Worm (Caenorhabditis elegans) whole organism, early embryonic: ENCODE measurements around the gene C15C8.4.

Source experiments
- ama-1 ChIP-seq: fragments of 150-350 bp; optimal IDR thresholded peaks from 2 replicates; lab custom pipeline; 2014
- ceh-13 ChIP-seq: fragments of 200-800 bp; sonication (Bioruptor generic); optimal IDR thresholded peaks from 2 replicates; lab custom pipeline; 2018; ENCODE audit warnings: mild to moderate bottlenecking, missing genetic modification characterization, missing compliant biosample characterization

ce11 chrV:12727104-12727637 is 20.1 kb downstream of the C15C8.4 start, which contains the start of gene R11D1.13:
- no peak for TF ChIP-seq ama-1
- TF ChIP-seq ceh-13 (GFP tag; lab: Kevin White, UChicago) = no peak
